Fruit fly (Drosophila melanogaster) whole organism, prepupa: ENCODE measurements around the gene COX6AL2.

Source experiments
- Blimp-1 ChIP-seq: fragments of 200-800 bp; sonication (Bioruptor generic); optimal IDR thresholded peaks from 3 replicates; lab custom pipeline; 2017; ENCODE audit warnings: missing biosample characterization, missing genetic modification characterization, mild to moderate bottlenecking, moderate library complexity, missing genetic modification reagents
- CG10631 ChIP-seq: fragments of 200-800 bp; sonication (Bioruptor generic); optimal IDR thresholded peaks from 2 replicates; lab custom pipeline; 2016; ENCODE audit warnings: missing biosample characterization, missing genetic modification characterization
- CG11902 ChIP-seq: fragments of 200-800 bp; sonication (Bioruptor generic); optimal IDR thresholded peaks from 3 replicates; lab custom pipeline; 2016; ENCODE audit warnings: missing biosample characterization, missing genetic modification characterization
- CG15336 ChIP-seq: fragments of 200-800 bp; sonication (Bioruptor generic); IDR thresholded peaks from 2 replicates; pipeline ENCODE4 v1.3.6; 2022; ENCODE audit warnings: missing biosample characterization, missing genetic modification characterization
- CG1621 ChIP-seq: fragments of 200-800 bp; sonication (Bioruptor generic); optimal IDR thresholded peaks from 3 replicates; lab custom pipeline; 2018; ENCODE audit warnings: missing biosample characterization, mild to moderate bottlenecking, missing genetic modification characterization
- CG16779 ChIP-seq: fragments of 200-800 bp; sonication (Bioruptor generic); optimal IDR thresholded peaks from 3 replicates; lab custom pipeline; 2017; ENCODE audit warnings: missing biosample characterization, mild to moderate bottlenecking, missing genetic modification characterization
- CG3032 ChIP-seq: fragments of 200-800 bp; optimal IDR thresholded peaks from 2 replicates; lab custom pipeline; 2019; ENCODE audit warnings: missing biosample characterization, mild to moderate bottlenecking, missing genetic modification characterization, moderate library complexity
- CG31627 ChIP-seq: fragments of 200-800 bp; sonication (Bioruptor generic); optimal IDR thresholded peaks from 3 replicates; lab custom pipeline; 2016; ENCODE audit warnings: missing biosample characterization, missing genetic modification characterization
- CG32006 ChIP-seq: fragments of 200-800 bp; sonication (Bioruptor generic); optimal IDR thresholded peaks from 3 replicates; lab custom pipeline; 2017; ENCODE audit warnings: missing biosample characterization, mild to moderate bottlenecking, missing genetic modification characterization
- CG34406 ChIP-seq: fragments of 200-800 bp; sonication (Bioruptor generic); optimal IDR thresholded peaks from 3 replicates; lab custom pipeline; 2016; ENCODE audit warnings: missing biosample characterization, missing genetic modification characterization
- CG3919 ChIP-seq: fragments of 200-800 bp; sonication (Bioruptor generic); optimal IDR thresholded peaks from 3 replicates; lab custom pipeline; 2016; ENCODE audit warnings: missing biosample characterization, missing genetic modification characterization
- CG4318 ChIP-seq: fragments of 200-800 bp; sonication (Bioruptor generic); optimal IDR thresholded peaks from 3 replicates; lab custom pipeline; 2017; ENCODE audit warnings: missing biosample characterization, mild to moderate bottlenecking, missing genetic modification characterization
- CG6163 ChIP-seq: fragments of 200-800 bp; sonication (Bioruptor generic); IDR thresholded peaks from 3 replicates; pipeline ENCODE4 v1.3.6; 2022; ENCODE audit warnings: missing biosample characterization, missing genetic modification characterization
- CG6276 ChIP-seq: fragments of 200-800 bp; sonication (Bioruptor generic); optimal IDR thresholded peaks from 2 replicates; lab custom pipeline; 2017; ENCODE audit warnings: missing biosample characterization, mild to moderate bottlenecking, missing genetic modification characterization
- CG6792 ChIP-seq: fragments of 200-800 bp; sonication (Bioruptor generic); optimal IDR thresholded peaks from 3 replicates; lab custom pipeline; 2016; ENCODE audit warnings: missing biosample characterization, missing genetic modification characterization
- CG6808 ChIP-seq: fragments of 200-800 bp; sonication (Bioruptor generic); optimal IDR thresholded peaks from 3 replicates; lab custom pipeline; 2017; ENCODE audit warnings: missing biosample characterization, missing genetic modification characterization, mild to moderate bottlenecking, moderate library complexity, missing genetic modification reagents
- CG6854 ChIP-seq: fragments of 200-800 bp; sonication (Bioruptor generic); optimal IDR thresholded peaks from 2 replicates; lab custom pipeline; 2017; ENCODE audit warnings: missing biosample characterization, mild to moderate bottlenecking, missing genetic modification characterization
- CG8119 ChIP-seq: fragments of 200-800 bp; sonication (Bioruptor generic); IDR thresholded peaks from 3 replicates; pipeline ENCODE4 v1.3.6; 2022; ENCODE audit warnings: missing biosample characterization, missing genetic modification characterization
- CG8319 ChIP-seq: fragments of 200-800 bp; sonication (Bioruptor generic); optimal IDR thresholded peaks from 3 replicates; lab custom pipeline; 2016; ENCODE audit warnings: missing biosample characterization, missing genetic modification characterization
- CG8632 ChIP-seq: fragments of 200-800 bp; sonication (Bioruptor generic); optimal IDR thresholded peaks from 3 replicates; lab custom pipeline; 2016; ENCODE audit warnings: missing biosample characterization, missing genetic modification characterization
- CG9139 ChIP-seq: fragments of 200-800 bp; sonication (Bioruptor generic); optimal IDR thresholded peaks from 3 replicates; lab custom pipeline; 2017; ENCODE audit warnings: missing biosample characterization, mild to moderate bottlenecking, missing genetic modification characterization
- Eip78C ChIP-seq: fragments of 200-800 bp; sonication (Bioruptor generic); peaks from one replicate; lab custom pipeline; 2016; ENCODE audit warnings: missing biosample characterization, missing genetic modification characterization
- Eip93F ChIP-seq: fragments of 200-800 bp; sonication (Bioruptor generic); optimal IDR thresholded peaks from 2 replicates; lab custom pipeline; 2016; ENCODE audit warnings: missing biosample characterization, mild to moderate bottlenecking, missing genetic modification characterization
- Ets96B ChIP-seq: fragments of 200-800 bp; optimal IDR thresholded peaks from 2 replicates; lab custom pipeline; 2019; ENCODE audit warnings: missing biosample characterization, mild to moderate bottlenecking, missing genetic modification characterization, moderate library complexity
- Gug ChIP-seq: fragments of 200-800 bp; sonication (Bioruptor generic); IDR thresholded peaks from 2 replicates; pipeline ENCODE4 v1.3.6; 2022; ENCODE audit warnings: missing biosample characterization, missing genetic modification characterization
- Hr39 ChIP-seq: fragments of 200-800 bp; sonication (Bioruptor generic); optimal IDR thresholded peaks from 2 replicates; lab custom pipeline; 2016; ENCODE audit warnings: missing biosample characterization, missing genetic modification characterization
- Lpt ChIP-seq: fragments of 200-800 bp; sonication (Bioruptor generic); optimal IDR thresholded peaks from 3 replicates; lab custom pipeline; 2016; ENCODE audit warnings: missing biosample characterization, missing genetic modification characterization
- Sox102F ChIP-seq: fragments of 200-800 bp; sonication (Bioruptor generic); optimal IDR thresholded peaks from 2 replicates; lab custom pipeline; 2016; ENCODE audit warnings: missing biosample characterization, mild to moderate bottlenecking, missing genetic modification characterization
- Sox14 ChIP-seq: fragments of 200-800 bp; sonication (Bioruptor generic); optimal IDR thresholded peaks from 3 replicates; lab custom pipeline; 2016; ENCODE audit warnings: missing biosample characterization, missing genetic modification characterization
- Sox15 ChIP-seq: fragments of 200-800 bp; sonication (Bioruptor generic); optimal IDR thresholded peaks from 3 replicates; lab custom pipeline; 2016; ENCODE audit warnings: missing biosample characterization, missing genetic modification characterization
- achi ChIP-seq: fragments of 200-800 bp; sonication (Bioruptor generic); optimal IDR thresholded peaks from 3 replicates; lab custom pipeline; 2016; ENCODE audit warnings: missing biosample characterization, missing genetic modification characterization
- acj6 ChIP-seq: fragments of 200-800 bp; sonication (Bioruptor generic); optimal IDR thresholded peaks from 3 replicates; lab custom pipeline; 2016; ENCODE audit warnings: missing biosample characterization, missing genetic modification characterization
- cyc ChIP-seq: fragments of 200-800 bp; sonication (Bioruptor generic); optimal IDR thresholded peaks from 3 replicates; lab custom pipeline; 2016; ENCODE audit warnings: missing biosample characterization, missing genetic modification characterization
- eg ChIP-seq: fragments of 200-800 bp; sonication (Bioruptor generic); IDR thresholded peaks from 3 replicates; pipeline ENCODE4 v1.3.6; 2022; ENCODE audit warnings: missing biosample characterization, missing genetic modification characterization
- esn ChIP-seq: fragments of 200-800 bp; sonication (Bioruptor generic); optimal IDR thresholded peaks from 2 replicates; lab custom pipeline; 2016; ENCODE audit warnings: missing biosample characterization, mild to moderate bottlenecking, missing genetic modification characterization, moderate library complexity
- fd59A ChIP-seq: fragments of 200-800 bp; sonication (Bioruptor generic); optimal IDR thresholded peaks from 2 replicates; lab custom pipeline; 2017; ENCODE audit warnings: missing biosample characterization, mild to moderate bottlenecking, missing genetic modification characterization, missing genetic modification reagents
- fd85E ChIP-seq: fragments of 200-800 bp; sonication (Bioruptor generic); optimal IDR thresholded peaks from 3 replicates; lab custom pipeline; 2016; ENCODE audit warnings: missing biosample characterization, missing genetic modification characterization
- fkh ChIP-seq: fragments of 200-800 bp; sonication (Bioruptor generic); optimal IDR thresholded peaks from 3 replicates; lab custom pipeline; 2017; ENCODE audit warnings: missing biosample characterization, mild to moderate bottlenecking, missing genetic modification characterization, moderate library complexity
- lz ChIP-seq: fragments of 200-800 bp; sonication (Bioruptor generic); optimal IDR thresholded peaks from 3 replicates; lab custom pipeline; 2016; ENCODE audit warnings: missing biosample characterization, missing genetic modification characterization
- net ChIP-seq: fragments of 200-800 bp; sonication (Bioruptor generic); optimal IDR thresholded peaks from 3 replicates; lab custom pipeline; 2016; ENCODE audit warnings: missing biosample characterization, missing genetic modification characterization
- pdm3 ChIP-seq: fragments of 200-800 bp; sonication (Bioruptor generic); optimal IDR thresholded peaks from 3 replicates; lab custom pipeline; 2016; ENCODE audit warnings: missing biosample characterization, missing genetic modification characterization
- svp ChIP-seq: fragments of 200-800 bp; sonication (Bioruptor generic); peaks from one replicate; lab custom pipeline; 2016; ENCODE audit warnings: missing biosample characterization, missing genetic modification characterization
- topi ChIP-seq: fragments of 200-800 bp; sonication (Bioruptor generic); optimal IDR thresholded peaks from 3 replicates; lab custom pipeline; 2016; ENCODE audit warnings: missing biosample characterization, missing genetic modification characterization

COX6AL2 gene

DNA sequence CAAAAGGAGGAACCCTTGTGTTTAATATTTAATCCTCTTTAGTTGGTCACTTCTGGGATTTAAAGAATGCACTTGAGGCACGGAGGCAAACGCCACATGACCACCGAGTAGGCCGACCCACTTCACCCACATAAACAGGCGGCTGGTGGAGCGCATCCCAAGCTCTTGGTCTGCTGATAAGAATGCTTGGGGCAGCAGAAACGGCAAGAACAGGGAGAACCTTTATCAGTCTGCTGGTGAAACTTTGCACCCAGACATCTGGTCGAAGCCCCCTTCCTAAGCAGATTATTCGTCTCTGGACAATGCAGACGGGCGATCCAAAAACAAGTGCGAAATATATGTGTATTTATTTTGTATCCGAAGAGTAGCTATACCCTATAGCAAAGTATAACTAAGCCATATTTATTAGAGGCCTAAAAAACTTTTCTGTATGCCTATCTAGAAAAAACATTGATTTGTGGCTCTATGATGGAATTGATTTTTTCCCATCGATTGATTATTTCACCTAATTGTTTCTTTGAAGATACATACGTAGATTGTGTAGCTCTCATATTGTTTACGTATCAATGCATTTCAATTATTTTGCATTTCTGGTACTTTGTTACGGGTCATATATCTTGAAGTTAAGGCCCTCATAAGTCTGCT lies 24.6 kb downstream of the COX6AL2 start (continued):
- TF ChIP-seq CG6854 (GFP tag; lab: Kevin White, UChicago), result peak; percentile 16
- peak; percentile 94 for TF ChIP-seq svp (GFP tag; lab: Kevin White, UChicago)
- no peak for TF ChIP-seq Blimp-1 (GFP tag; lab: Kevin White, UChicago)
- peak; percentile 10 for TF ChIP-seq Sox102F (GFP tag; lab: Kevin White, UChicago)
- no peak for TF ChIP-seq CG8119 (GFP tag; lab: Robert Waterston, UW)
- peak; percentile 65 for TF ChIP-seq CG6276
- no peak for TF ChIP-seq fkh
- TF ChIP-seq CG3919 (GFP tag; lab: Kevin White, UChicago), result no peak
- peak; percentile 16 for TF ChIP-seq Lpt (GFP tag; lab: Kevin White, UChicago)

DNA sequence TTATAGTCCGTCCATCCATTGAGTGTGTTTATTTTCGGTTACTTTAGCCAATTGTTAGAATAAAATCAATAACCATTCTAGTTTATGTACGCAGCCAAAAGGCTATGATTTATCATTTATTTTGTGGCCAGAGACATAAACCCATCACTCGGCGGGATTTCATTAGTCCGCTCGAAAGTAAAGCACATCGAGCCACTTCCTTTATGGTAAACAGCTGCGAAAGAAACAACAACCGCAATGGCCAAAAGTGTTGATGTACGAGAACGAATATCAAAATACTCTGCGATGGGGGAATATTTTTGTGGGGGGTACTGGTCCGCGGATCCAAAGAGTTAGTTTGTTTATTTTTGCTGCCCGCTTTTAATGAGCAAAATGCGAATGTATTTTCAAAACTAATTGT lies 32.3 kb downstream of the COX6AL2 start:
- no peak for TF ChIP-seq Ets96B
- no peak for TF ChIP-seq CG3919 (GFP tag; lab: Kevin White, UChicago)
- TF ChIP-seq Gug (GFP tag; lab: Robert Waterston, UW), result no peak
- no peak for TF ChIP-seq eg (GFP tag; lab: Robert Waterston, UW)
- TF ChIP-seq fkh, result no peak
- TF ChIP-seq topi, result no peak
- TF ChIP-seq cyc (GFP tag; lab: Kevin White, UChicago), result no peak
- no peak for TF ChIP-seq CG9139 (GFP tag; lab: Kevin White, UChicago)
- TF ChIP-seq CG1621, result no peak
- TF ChIP-seq esn (GFP tag; lab: Kevin White, UChicago), result no peak
- TF ChIP-seq acj6 (GFP tag; lab: Kevin White, UChicago), result no peak
- TF ChIP-seq fd59A (GFP tag; lab: Kevin White, UChicago), result no peak
- TF ChIP-seq CG31627 (GFP tag; lab: Kevin White, UChicago), result no peak
- TF ChIP-seq CG34406 (GFP tag; lab: Kevin White, UChicago), result no peak
- TF ChIP-seq CG6276, result no peak

DNA sequence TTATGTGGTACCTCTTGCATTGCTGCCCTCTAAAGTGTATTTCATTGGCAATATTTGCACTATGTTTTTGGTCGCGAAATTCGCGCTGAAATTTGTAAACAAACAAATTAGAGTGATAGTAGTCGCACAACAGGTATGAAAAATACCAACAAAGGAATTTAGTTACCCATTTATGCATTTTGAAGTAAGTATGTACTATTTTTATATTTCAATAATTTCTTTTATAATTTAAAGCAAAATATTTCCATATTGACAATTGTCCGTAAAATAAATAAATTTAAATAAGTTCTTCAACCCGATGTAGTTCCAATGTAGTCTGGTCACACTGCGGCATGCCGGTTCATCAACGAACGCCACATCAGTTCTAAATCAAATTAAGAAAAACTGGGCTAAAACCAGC lies 41.5 kb downstream of the COX6AL2 start, which contains the start of the genes Rad9 and Uggt:
TSS of gene Rad9 (minus strand) at position 114 of the 400 bp plus-strand sequence.
TSS of gene Uggt (plus strand) at position 308 of the 400 bp plus-strand sequence.
- TF ChIP-seq fkh, result peak; percentile 82
- TF ChIP-seq CG10631, result peak; percentile 20
- TF ChIP-seq eg (GFP tag; lab: Robert Waterston, UW), result no peak
- TF ChIP-seq lz (GFP tag; lab: Kevin White, UChicago), result no peak
- no peak for TF ChIP-seq esn (GFP tag; lab: Kevin White, UChicago)
- TF ChIP-seq CG8632 (GFP tag; lab: Kevin White, UChicago), result no peak

DNA sequence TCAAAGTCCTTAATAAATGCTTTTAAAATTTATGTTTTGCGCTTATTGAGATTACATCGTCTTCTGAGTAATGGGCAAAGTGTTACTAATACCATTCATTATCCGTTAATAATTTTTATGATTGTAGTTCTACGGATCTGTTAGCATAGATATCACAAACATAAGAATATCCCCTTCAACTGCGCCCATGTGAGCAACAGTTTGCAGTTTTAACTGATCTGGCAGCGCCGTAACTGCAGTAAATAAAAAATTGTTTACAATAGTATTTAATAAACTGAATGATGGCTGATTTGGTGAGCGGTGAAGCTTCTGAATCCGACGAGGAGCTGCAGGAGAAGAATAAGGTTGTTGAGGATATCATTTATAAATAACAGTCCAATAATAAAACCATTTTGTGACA lies 43.9 kb downstream of the COX6AL2 start, which contains the start of gene Blos3:
TSS of gene Blos3 (plus strand) at position 198 of the 400 bp plus-strand sequence.
- TF ChIP-seq eg (GFP tag; lab: Robert Waterston, UW) (no peak; the same call in 2 of the 3 replicates), cyc (GFP tag; lab: Kevin White, UChicago) (peak; percentile 63), CG15336 (GFP tag; lab: Robert Waterston, UW) (peak; percentile 42; the same call in 1 of the 2 replicates), CG8319 (GFP tag; lab: Kevin White, UChicago) (peak; percentile 11), CG31627 (GFP tag; lab: Kevin White, UChicago) (peak; percentile 77), esn (GFP tag; lab: Kevin White, UChicago) (peak; percentile 80), CG16779 (no peak), CG4318 (GFP tag; lab: Kevin White, UChicago) (no peak), acj6 (GFP tag; lab: Kevin White, UChicago) (peak; percentile 52), net (no peak), Lpt (GFP tag; lab: Kevin White, UChicago) (no peak), CG32006 (no peak), Eip93F (GFP tag; lab: Kevin White, UChicago) (peak; percentile 16), CG1621 (peak; percentile 43), svp (GFP tag; lab: Kevin White, UChicago) (no peak), Sox102F (GFP tag; lab: Kevin White, UChicago) (no peak), Ets96B (peak; percentile 20), CG3032 (peak; percentile 40), CG6792 (GFP tag; lab: Kevin White, UChicago) (peak; percentile 50), Sox15 (GFP tag; lab: Kevin White, UChicago) (peak; percentile 40), CG11902 (GFP tag; lab: Kevin White, UChicago) (peak; percentile 41), pdm3 (GFP tag; lab: Kevin White, UChicago) (no peak), CG10631 (peak; percentile 78), Hr39 (GFP tag; lab: Kevin White, UChicago) (peak; percentile 68), achi (GFP tag; lab: Kevin White, UChicago) (no peak), CG8119 (GFP tag; lab: Robert Waterston, UW) (peak; percentile 47; the same call in 1 of the 3 replicates), Eip78C (GFP tag; lab: Kevin White, UChicago) (peak; percentile 91), fd85E (GFP tag; lab: Kevin White, UChicago) (peak; percentile 2), CG6163 (no peak; the same call in 2 of the 3 replicates), CG6808 (no peak), fkh (peak; percentile 85), Sox14 (GFP tag; lab: Kevin White, UChicago) (peak; percentile 58)
